Fruit fly (Drosophila melanogaster) whole organism, embryonic: Measurements from ENCODE around the gene ATPsyngamma.

ENCODE experiments used
- CG18764 ChIP-seq: fragments of 200-800 bp; sonication (Bioruptor generic); optimal IDR thresholded peaks from 3 replicates; lab custom pipeline; 2016; ENCODE audit warnings: missing biosample characterization, missing genetic modification characterization
- CG5245 ChIP-seq: fragments of 200-800 bp; sonication (Bioruptor generic); optimal IDR thresholded peaks from 3 replicates; lab custom pipeline; 2016; ENCODE audit warnings: missing biosample characterization, missing genetic modification characterization
- Lpt ChIP-seq: fragments of >200 bp; optimal IDR thresholded peaks from 2 replicates; lab custom pipeline; 2018; ENCODE audit warnings: missing biosample characterization, missing genetic modification characterization
- dimm ChIP-seq: fragments of 200-800 bp; sonication (Bioruptor generic); IDR thresholded peaks from 2 replicates; pipeline ENCODE4 v1.3.6; 2022; ENCODE audit warnings: missing biosample characterization, missing genetic modification characterization
- ro ChIP-seq: fragments of 200-800 bp; sonication (Bioruptor generic); IDR thresholded peaks from 2 replicates; pipeline ENCODE4 v1.3.6; 2022; ENCODE audit warnings: missing biosample characterization, missing genetic modification characterization
- sqz ChIP-seq: fragments of 200-800 bp; sonication (Bioruptor generic); optimal IDR thresholded peaks from 3 replicates; lab custom pipeline; 2018; ENCODE audit warnings: missing biosample characterization, mild to moderate bottlenecking, missing genetic modification characterization

- TF ChIP-seq sqz (GFP tag; lab: Kevin White, UChicago): no peak
- TF ChIP-seq CG5245 (GFP tag; lab: Kevin White, UChicago): no peak
- no peak for TF ChIP-seq Lpt (GFP tag; lab: Kevin White, UChicago)
- TF ChIP-seq CG18764 (GFP tag; lab: Kevin White, UChicago): no peak
- TF ChIP-seq dimm: no peak
- no peak for TF ChIP-seq ro (GFP tag; lab: Robert Waterston, UW)
Measured at dm6 chr3R:29781874-29782273, 32.9 kb upstream of the ATPsyngamma start.
